Fruit fly (Drosophila melanogaster): ENCODE data around the gene FMRFaR.

FMRFaR gene

dm6 chr3L:3060054-3060979 is 58.8 kb downstream of the FMRFaR start (continued):
- TF ChIP-seq CG12104 (GFP tag; optimal IDR thresholded peaks at IDR 0.05), result peak; percentile 96
- peak; percentile 99 for TF ChIP-seq Nf-YA (GFP tag; IDR thresholded peaks at IDR 0.05)
- TF ChIP-seq CG14667 (GFP tag; IDR thresholded peaks at IDR 0.05), result peak; percentile 99
- TF ChIP-seq CG9727 (GFP tag; optimal IDR thresholded peaks at IDR 0.05), result peak; percentile 99
- peak; percentile 98 for TF ChIP-seq gsb (GFP tag; IDR thresholded peaks at IDR 0.05)
- TF ChIP-seq repo (GFP tag; optimal IDR thresholded peaks at IDR 0.05), result peak; percentile 98
- TF ChIP-seq psq (GFP tag; optimal IDR thresholded peaks at IDR 0.05), result peak; percentile 92
- TF ChIP-seq mirr (GFP tag; optimal IDR thresholded peaks at IDR 0.05), result peak; percentile 94
- TF ChIP-seq CG10274 (GFP tag; optimal IDR thresholded peaks at IDR 0.05), result peak; percentile 95
- peak; percentile 97 for TF ChIP-seq aop (GFP tag; IDR thresholded peaks at IDR 0.05)
- peak; percentile 99 for TF ChIP-seq CG5953 (GFP tag; IDR thresholded peaks at IDR 0.05)
- TF ChIP-seq zf30C (GFP tag; optimal IDR thresholded peaks at IDR 0.05), result no peak
- TF ChIP-seq CG8924 (tag; optimal IDR thresholded peaks at IDR 0.05), result peak; percentile 96
- peak; percentile 93 for TF ChIP-seq nom (GFP tag; optimal IDR thresholded peaks at IDR 0.05)
- peak; percentile 93 for TF ChIP-seq CG10147 (GFP tag; optimal IDR thresholded peaks at IDR 0.05)
- TF ChIP-seq bab2 (GFP tag; optimal IDR thresholded peaks at IDR 0.05), result peak; percentile 99
- TF ChIP-seq CG7963 (GFP tag; IDR thresholded peaks at IDR 0.05; ENCODE audit: partially characterized antibody), result no peak
- peak; percentile 93 for TF ChIP-seq Myb (GFP tag; optimal IDR thresholded peaks at IDR 0.05)
- peak; percentile 98 for TF ChIP-seq unpg (GFP tag; optimal IDR thresholded peaks at IDR 0.05)
- peak; percentile 72 to 74 for TF ChIP-seq insv (GFP tag; optimal IDR thresholded peaks at IDR 0.05)
- no peak for TF ChIP-seq hb (GFP tag; IDR thresholded peaks at IDR 0.05; ENCODE audit: partially characterized antibody)
- TF ChIP-seq Vsx1 (GFP tag; optimal IDR thresholded peaks at IDR 0.05), result peak; percentile 92
- TF ChIP-seq ro (GFP tag; IDR thresholded peaks at IDR 0.05), result peak; percentile 97
- TF ChIP-seq CG13894 (tag; optimal IDR thresholded peaks at IDR 0.05), result peak; percentile 90
- peak; percentile 99 for TF ChIP-seq ase (GFP tag; IDR thresholded peaks at IDR 0.05)
- TF ChIP-seq Ets97D (GFP tag; optimal IDR thresholded peaks at IDR 0.05), result peak; percentile 92
- peak; percentile 97 for TF ChIP-seq dm (GFP tag; optimal IDR thresholded peaks at IDR 0.05)
- TF ChIP-seq Side (GFP tag; optimal IDR thresholded peaks at IDR 0.05), result peak; percentile 99
- peak; percentile 98 for TF ChIP-seq Hr51 (GFP tag; optimal IDR thresholded peaks at IDR 0.05)
- peak; percentile 92 for TF ChIP-seq TFAM (GFP tag; optimal IDR thresholded peaks at IDR 0.05)
- peak; percentile 99 for TF ChIP-seq HLH3B (GFP tag; IDR thresholded peaks at IDR 0.05)
- peak; percentile 98 for TF ChIP-seq Lim3 (GFP tag; IDR thresholded peaks at IDR 0.05)
- TF ChIP-seq CG6813 (GFP tag; optimal IDR thresholded peaks at IDR 0.05), result peak; percentile 98
- peak; percentile 98 for TF ChIP-seq bowl (GFP tag; IDR thresholded peaks at IDR 0.05)
- TF ChIP-seq dysf (GFP tag; IDR thresholded peaks at IDR 0.05), result peak; percentile 99
- TF ChIP-seq gt (GFP tag; IDR thresholded peaks at IDR 0.05), result peak; percentile 98
- peak; percentile 97 for TF ChIP-seq CG31388 (GFP tag; optimal IDR thresholded peaks at IDR 0.05)
- peak; percentile 100 for TF ChIP-seq ci (GFP tag; IDR thresholded peaks at IDR 0.05)
- peak; percentile 99 for TF ChIP-seq H15 (GFP tag; IDR thresholded peaks at IDR 0.05)
- peak; percentile 99 for TF ChIP-seq Awh (GFP tag; IDR thresholded peaks at IDR 0.05)
- peak; percentile 98; the same call in 3 of the 4 replicates for TF ChIP-seq chinmo (GFP tag; IDR thresholded peaks at IDR 0.05; ENCODE audit: partially characterized antibody)
- TF ChIP-seq Ravus (GFP tag; IDR thresholded peaks at IDR 0.05), result peak; percentile 98
- peak; percentile 99 for TF ChIP-seq wdn (GFP tag; IDR thresholded peaks at IDR 0.05)
- TF ChIP-seq Gug (GFP tag; IDR thresholded peaks at IDR 0.05), result peak; percentile 100
- peak; percentile 99 for TF ChIP-seq pum (GFP tag; optimal IDR thresholded peaks at IDR 0.05)
- TF ChIP-seq chn (GFP tag; optimal IDR thresholded peaks at IDR 0.05), result peak; percentile 98
- peak; percentile 99 for TF ChIP-seq HHEX (GFP tag; optimal IDR thresholded peaks at IDR 0.05)
- peak; percentile 98 for TF ChIP-seq dmrt99B (tag; optimal IDR thresholded peaks at IDR 0.05)
- peak; percentile 98 for TF ChIP-seq CG9215 (GFP tag; IDR thresholded peaks at IDR 0.05)
